Worm (Caenorhabditis elegans): ENCODE results near the gene F40F9.3.
A peak's percentile ranks its signal among the peaks of the same experiment; 100 is the strongest.

The F40F9.3 gene

DNA sequence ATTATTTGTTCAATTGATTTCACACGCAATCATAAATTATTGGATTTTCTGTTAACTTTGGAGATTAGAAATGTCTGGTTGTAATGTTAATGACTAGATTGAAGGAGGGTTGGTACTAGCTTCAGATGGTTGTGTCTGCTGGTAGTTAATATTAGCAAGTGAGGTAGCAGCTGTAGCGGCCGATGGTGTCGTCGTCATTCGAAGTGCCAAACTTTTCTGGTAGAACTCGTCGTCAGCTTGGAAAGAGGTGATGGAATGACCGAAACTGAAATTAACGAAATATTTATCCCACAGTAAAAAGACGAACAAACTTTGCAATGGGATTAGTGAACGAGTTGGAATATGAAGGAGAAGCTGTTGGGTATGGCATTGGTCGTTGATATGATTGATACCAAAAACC, 49.5 kb downstream of the F40F9.3 start:
- TF ChIP-seq eor-1 (tag; optimal IDR thresholded peaks at IDR 0.05) (no peak), jun-1 (tag; optimal IDR thresholded peaks at IDR 0.05) (no peak), elt-1 (tag; optimal IDR thresholded peaks at IDR 0.05) (no peak), nfya-1 (tag; optimal IDR thresholded peaks at IDR 0.05; ENCODE audit: insufficient read depth) (no peak)

ce11 chrV:9765622-9766021, 50.6 kb downstream of the F40F9.3 start:
- TF ChIP-seq daf-12 (tag; optimal IDR thresholded peaks at IDR 0.05) (no peak), lin-39 (tag; optimal IDR thresholded peaks at IDR 0.05) (no peak), nhr-11 (tag; optimal IDR thresholded peaks at IDR 0.05) (no peak), nhr-67 (tag; optimal IDR thresholded peaks at IDR 0.05) (no peak), nhr-77 (tag; optimal IDR thresholded peaks at IDR 0.05) (no peak), fkh-10 (GFP tag; optimal IDR thresholded peaks at IDR 0.05) (peak; percentile 99), nfya-1 (tag; optimal IDR thresholded peaks at IDR 0.05; ENCODE audit: insufficient read depth) (peak; percentile 64), ceh-28 (tag; optimal IDR thresholded peaks at IDR 0.05) (no peak), ama-1 (optimal IDR thresholded peaks at IDR 0.05) (no peak), nhr-12 (tag; optimal IDR thresholded peaks at IDR 0.05) (no peak), nhr-237 (tag; optimal IDR thresholded peaks at IDR 0.05) (no peak)
